Worm (Caenorhabditis elegans) whole organism, young adult: ENCODE data around the gene grl-31.
A peak's percentile ranks its signal among the peaks of the same experiment; 100 is the strongest.

Experiments used
- B0261.1 ChIP-seq: sonication (generic microtip); optimal IDR thresholded peaks from 2 replicates; lab custom pipeline; 2016; ENCODE audit warnings: mild to moderate bottlenecking, missing genetic modification characterization, moderate library complexity, missing compliant biosample characterization
- C17E4.6 ChIP-seq: fragments of 200-800 bp; sonication (Bioruptor generic); IDR thresholded peaks from 2 replicates; pipeline ENCODE4 v1.3.6; 2022; ENCODE audit warnings: missing genetic modification reagents, missing genetic modification characterization, missing compliant biosample characterization
- D2030.7 ChIP-seq: fragments of 200-800 bp; sonication (Bioruptor generic); IDR thresholded peaks from 2 replicates; pipeline ENCODE4 v1.3.6; 2022; ENCODE audit warnings: missing genetic modification reagents, missing genetic modification characterization, missing compliant biosample characterization
- F33H1.4 ChIP-seq: fragments of 200-800 bp; sonication (Bioruptor generic); IDR thresholded peaks from 2 replicates; pipeline ENCODE4 v1.3.6; 2022; ENCODE audit warnings: missing genetic modification reagents, missing genetic modification characterization, missing compliant biosample characterization
- F52B5.7 ChIP-seq: sonication (generic microtip); optimal IDR thresholded peaks from 2 replicates; lab custom pipeline; 2016; ENCODE audit warnings: mild to moderate bottlenecking, missing genetic modification characterization, missing compliant biosample characterization
- K11D2.4 ChIP-seq: fragments of 200-800 bp; sonication (Bioruptor generic); IDR thresholded peaks from 2 replicates; pipeline ENCODE4 v1.3.6; 2022; ENCODE audit warnings: missing genetic modification reagents, missing genetic modification characterization, missing compliant biosample characterization
- T07F8.4 ChIP-seq: sonication (generic microtip); optimal IDR thresholded peaks from 2 replicates; lab custom pipeline; 2016; ENCODE audit warnings: mild to moderate bottlenecking, missing genetic modification characterization, moderate library complexity, missing compliant biosample characterization
- Y53G8AR.9 ChIP-seq: fragments of 200-800 bp; sonication (Bioruptor generic); conservative IDR thresholded peaks from 2 replicates; pipeline ENCODE4 v1.3.6; 2022; ENCODE audit warnings: missing genetic modification reagents, missing genetic modification characterization, missing compliant biosample characterization
- Y56A3A.18 ChIP-seq: fragments of 200-800 bp; sonication (Bioruptor generic); IDR thresholded peaks from 2 replicates; pipeline ENCODE4 v1.3.6; 2022; ENCODE audit warnings: missing genetic modification reagents, missing genetic modification characterization, missing compliant biosample characterization
- Y67H2A.10 ChIP-seq: fragments of 200-800 bp; sonication (Bioruptor generic); conservative IDR thresholded peaks from 2 replicates; pipeline ENCODE4 v1.3.6; 2022; ENCODE audit warnings: missing genetic modification reagents, missing genetic modification characterization, missing compliant biosample characterization
- Y95B8A.8 ChIP-seq: fragments of 200-800 bp; sonication (Bioruptor generic); IDR thresholded peaks from 2 replicates; pipeline ENCODE4 v1.3.6; 2022; ENCODE audit warnings: missing genetic modification reagents, missing genetic modification characterization, missing compliant biosample characterization
- ZK185.1 ChIP-seq: sonication (generic microtip); optimal IDR thresholded peaks from 2 replicates; lab custom pipeline; 2016; ENCODE audit warnings: mild to moderate bottlenecking, missing genetic modification characterization, missing compliant biosample characterization; ENCODE audit not compliant: poor library complexity, severe bottlenecking
- ama-1 ChIP-seq, 3 experiments: fragments of 150-350 bp in 1 of 3; sonication (generic microtip) in 2 of 3; optimal IDR thresholded peaks; 2 replicates each; lab custom pipeline; 2014 to 2018; ENCODE audit warnings: missing biosample characterization in 2 of 3, missing genetic modification characterization in 2 of 3, missing genetic modification reagents in 2 of 3
- bed-2 ChIP-seq: fragments of 200-800 bp; sonication (Bioruptor generic); IDR thresholded peaks from 2 replicates; pipeline ENCODE4 v1.3.6; 2022; ENCODE audit warnings: missing genetic modification reagents, missing genetic modification characterization, missing compliant biosample characterization
- ccch-3 ChIP-seq: fragments of 200-800 bp; sonication (Bioruptor generic); optimal IDR thresholded peaks from 2 replicates; lab custom pipeline; 2018; ENCODE audit warnings: mild to moderate bottlenecking, missing genetic modification characterization, missing compliant biosample characterization
- cebp-2 ChIP-seq: fragments of 200-800 bp; sonication (Bioruptor generic); IDR thresholded peaks from 2 replicates; pipeline ENCODE4 v1.3.6; 2022; ENCODE audit warnings: missing genetic modification characterization, missing compliant biosample characterization
- ceh-40 ChIP-seq: fragments of 200-800 bp; sonication (Bioruptor generic); IDR thresholded peaks from 2 replicates; pipeline ENCODE4 v1.3.6; 2022; ENCODE audit warnings: missing genetic modification characterization, missing compliant biosample characterization
- ceh-58 ChIP-seq: fragments of 200-800 bp; sonication (Bioruptor generic); IDR thresholded peaks from 2 replicates; pipeline ENCODE4 v1.3.6; 2022; ENCODE audit warnings: missing genetic modification characterization, missing compliant biosample characterization
- efl-1 ChIP-seq: fragments of 150-350 bp; optimal IDR thresholded peaks from 2 replicates; lab custom pipeline; 2014; ENCODE audit warnings: missing biosample characterization, missing genetic modification reagents, missing genetic modification characterization
- ekl-4 ChIP-seq: fragments of 200-800 bp; sonication (Bioruptor generic); IDR thresholded peaks from 2 replicates; pipeline ENCODE4 v1.3.6; 2022; ENCODE audit warnings: missing genetic modification reagents, missing genetic modification characterization, missing compliant biosample characterization
- hmg-1.2 ChIP-seq: fragments of 200-800 bp; sonication (Bioruptor generic); IDR thresholded peaks from 2 replicates; pipeline ENCODE4 v1.3.6; 2022; ENCODE audit warnings: missing genetic modification reagents, missing genetic modification characterization, missing compliant biosample characterization
- lin-26 ChIP-seq: fragments of 200-800 bp; sonication (Bioruptor generic); IDR thresholded peaks from 2 replicates; pipeline ENCODE4 v1.3.6; 2022; ENCODE audit warnings: missing genetic modification reagents, missing genetic modification characterization, missing compliant biosample characterization
- lin-54 ChIP-seq: fragments of 200-800 bp; sonication (Bioruptor generic); optimal IDR thresholded peaks from 2 replicates; lab custom pipeline; 2018; ENCODE audit warnings: mild to moderate bottlenecking, missing genetic modification characterization, missing compliant biosample characterization
- lsl-1 ChIP-seq: fragments of 200-800 bp; sonication (Bioruptor generic); optimal IDR thresholded peaks from 2 replicates; lab custom pipeline; 2018; ENCODE audit warnings: mild to moderate bottlenecking, missing genetic modification characterization, moderate library complexity, missing compliant biosample characterization
- madf-6 ChIP-seq: fragments of 200-800 bp; sonication (Bioruptor generic); IDR thresholded peaks from 2 replicates; pipeline ENCODE4 v1.3.6; 2022; ENCODE audit warnings: missing genetic modification reagents, missing genetic modification characterization, missing compliant biosample characterization
- madf-8 ChIP-seq: fragments of 200-800 bp; sonication (Bioruptor generic); conservative IDR thresholded peaks from 2 replicates; pipeline ENCODE4 v1.3.6; 2022; ENCODE audit warnings: missing genetic modification reagents, missing genetic modification characterization, missing compliant biosample characterization
- nhr-80 ChIP-seq: sonication (generic microtip); optimal IDR thresholded peaks from 2 replicates; lab custom pipeline; 2016; ENCODE audit warnings: missing genetic modification characterization, missing compliant biosample characterization
- nhr-90 ChIP-seq: sonication (generic microtip); optimal IDR thresholded peaks from 2 replicates; lab custom pipeline; 2016; ENCODE audit warnings: missing genotype, mild to moderate bottlenecking, missing genetic modification characterization, missing compliant biosample characterization
- pbrm-1 ChIP-seq: fragments of 200-800 bp; sonication (Bioruptor generic); IDR thresholded peaks from 2 replicates; pipeline ENCODE4 v1.3.6; 2022; ENCODE audit warnings: missing genetic modification reagents, missing genetic modification characterization, missing compliant biosample characterization
- rpc-1 ChIP-seq, 2 experiments: fragments of 150-350 bp in 1 of 2; sonication (generic microtip) in 1 of 2; optimal IDR thresholded peaks; 2 replicates each; lab custom pipeline; 2014 to 2018; ENCODE audit warnings: missing biosample characterization in 1 of 2, missing genetic modification characterization in 1 of 2, missing genetic modification reagents in 1 of 2, missing genotype in 1 of 2
- snpc-1.3 ChIP-seq: sonication (generic microtip); optimal IDR thresholded peaks from 2 replicates; lab custom pipeline; 2017; ENCODE audit warnings: missing genetic modification characterization, mild to moderate bottlenecking, missing compliant biosample characterization, antibody characterized with exemption, moderate library complexity, missing genotype, missing genetic modification reagents; ENCODE audit not compliant: insufficient read depth
- snpc-3.4 ChIP-seq: sonication (generic microtip); optimal IDR thresholded peaks from 2 replicates; lab custom pipeline; 2017; ENCODE audit warnings: missing genetic modification characterization, mild to moderate bottlenecking, missing compliant biosample characterization, antibody characterized with exemption, moderate library complexity, missing genotype, missing genetic modification reagents
- tbp1 ChIP-seq: fragments of 200-800 bp; sonication (Bioruptor generic); optimal IDR thresholded peaks from 2 replicates; lab custom pipeline; 2018; ENCODE audit warnings: mild to moderate bottlenecking, missing genetic modification characterization, missing compliant biosample characterization
- zfh-2 ChIP-seq: fragments of 200-800 bp; sonication (Bioruptor generic); conservative IDR thresholded peaks from 2 replicates; pipeline ENCODE4 v1.3.6; 2022; ENCODE audit warnings: missing genetic modification reagents, missing genetic modification characterization, missing compliant biosample characterization
- ztf-25 ChIP-seq: fragments of 200-800 bp; sonication (Bioruptor generic); IDR thresholded peaks from 2 replicates; pipeline ENCODE4 v1.3.6; 2022; ENCODE audit warnings: missing genetic modification reagents, missing genetic modification characterization, missing compliant biosample characterization
- ztf-3 ChIP-seq: fragments of 200-800 bp; sonication (Bioruptor generic); optimal IDR thresholded peaks from 2 replicates; lab custom pipeline; 2018; ENCODE audit warnings: mild to moderate bottlenecking, missing genetic modification characterization, missing compliant biosample characterization

grl-31 gene

DNA sequence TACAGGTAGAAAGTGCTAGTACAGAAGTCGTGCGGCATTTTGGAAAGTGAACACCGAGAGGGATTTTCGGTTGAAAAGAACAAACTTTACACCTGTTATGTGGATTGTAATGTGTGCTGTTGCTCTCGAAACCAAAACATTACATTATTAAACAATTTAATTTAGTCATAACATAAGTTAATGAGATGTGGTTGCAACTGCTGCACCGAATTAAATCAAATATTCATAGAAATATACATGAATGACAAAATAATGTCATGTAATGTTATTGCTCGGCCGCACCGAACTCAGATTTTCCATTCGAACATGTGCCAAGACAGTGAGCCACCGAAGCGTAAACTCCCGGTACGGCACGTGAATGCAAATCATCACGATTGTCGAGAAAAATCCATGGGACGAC, 37.4 kb upstream of the grl-31 start, which contains the start of gene srh-213 (continued):
- TF ChIP-seq ZK185.1 (no peak), Y53G8AR.9 (GFP tag; lab: Robert Waterston, UW) (no peak), Y95B8A.8 (no peak), hmg-1.2 (GFP tag; lab: Robert Waterston, UW) (no peak), pbrm-1 (GFP tag; lab: Robert Waterston, UW) (no peak), ceh-58 (no peak)

DNA sequence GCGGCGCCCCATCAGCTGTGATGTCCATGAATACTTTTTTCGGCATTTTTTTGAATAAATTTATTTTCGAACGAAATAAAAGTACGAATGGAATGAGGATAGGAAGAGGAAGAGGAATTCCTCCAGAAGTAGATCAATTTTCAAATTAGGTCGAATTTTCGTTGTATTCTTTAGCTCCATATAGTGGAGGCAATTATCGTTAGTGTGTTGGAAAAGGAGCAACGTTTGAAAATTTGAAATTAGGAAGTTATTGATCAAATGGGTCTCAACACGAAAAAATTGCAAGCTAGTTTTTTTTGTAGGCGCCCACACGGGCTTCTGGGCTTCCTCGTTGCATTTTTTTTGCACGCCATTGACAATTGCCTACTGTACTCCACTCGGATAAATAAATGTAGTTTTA, 34.5 kb upstream of the grl-31 start, which contains the start of gene T22F3.12:
T22F3.12 (minus strand) TSS at position 101 of the 400 bp plus-strand sequence.
- TF ChIP-seq ama-1 (optimal IDR thresholded peaks at IDR 0.05; lab: Kevin White, UChicago) (no peak), ama-1 (GFP tag; optimal IDR thresholded peaks at IDR 0.05; lab: Kevin White, UChicago) (no peak), F33H1.4 (GFP tag; lab: Robert Waterston, UW) (no peak), Y67H2A.10 (GFP tag; lab: Robert Waterston, UW) (no peak), F52B5.7 (no peak), ekl-4 (GFP tag; lab: Robert Waterston, UW) (no peak), efl-1 (no peak), T07F8.4 (no peak), zfh-2 (GFP tag; lab: Robert Waterston, UW) (no peak)

DNA sequence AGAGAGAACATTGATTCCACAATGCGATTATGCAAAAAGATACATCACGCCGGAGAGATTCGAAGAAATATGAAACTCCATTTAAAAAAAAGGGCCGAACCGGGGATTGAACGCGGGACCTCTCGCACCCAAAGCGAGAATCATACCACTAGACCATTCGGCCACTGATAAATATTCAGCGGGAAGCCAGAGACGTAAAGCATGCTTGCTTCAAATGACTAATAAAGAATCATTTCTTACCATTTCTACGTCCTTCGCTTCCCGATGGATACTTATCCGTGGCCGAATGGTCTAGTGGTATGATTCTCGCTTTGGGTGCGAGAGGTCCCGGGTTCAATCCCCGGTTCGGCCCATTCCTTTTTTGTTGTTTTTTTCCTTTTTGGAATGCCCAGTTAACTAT, 30.6 kb upstream of the grl-31 start:
- peak; percentile 55 for TF ChIP-seq snpc-3.4
- TF ChIP-seq lin-26 (GFP tag; lab: Robert Waterston, UW): peak; percentile 87
- TF ChIP-seq ztf-3 (GFP tag; lab: Kevin White, UChicago): no peak
- peak; percentile 5 for TF ChIP-seq ZK185.1
- TF ChIP-seq nhr-80 (tag; lab: Kevin White, UChicago): no peak
- TF ChIP-seq nhr-90 (tag; lab: Kevin White, UChicago): peak; percentile 28
- TF ChIP-seq T07F8.4: no peak
- no peak for TF ChIP-seq K11D2.4 (GFP tag; lab: Robert Waterston, UW)
- TF ChIP-seq lin-54 (GFP tag; lab: Kevin White, UChicago): peak; percentile 10
- peak; percentile 10 for TF ChIP-seq snpc-1.3
- TF ChIP-seq Y56A3A.18 (GFP tag; lab: Robert Waterston, UW): 0 out of 2 replicates have a peak, but pooled peaks have one; percentile 20
- 0 out of 2 replicates have a peak, but pooled peaks have one; percentile 62 for TF ChIP-seq ceh-40
- TF ChIP-seq hmg-1.2 (GFP tag; lab: Robert Waterston, UW): peak; percentile 35; the same call in 1 of the 2 replicates
- TF ChIP-seq ccch-3 (GFP tag; lab: Kevin White, UChicago): no peak
- TF ChIP-seq tbp1 (GFP tag; lab: Kevin White, UChicago): peak; percentile 86
- TF ChIP-seq madf-8: 0 out of 2 replicates have a peak, but pooled peaks have one; percentile 5
- peak; percentile 69; the same call in 1 of the 2 replicates for TF ChIP-seq ztf-25 (GFP tag; lab: Robert Waterston, UW)
- peak; percentile 62 for TF ChIP-seq D2030.7
- no peak for TF ChIP-seq bed-2 (GFP tag; lab: Robert Waterston, UW)
- peak; percentile 65 for TF ChIP-seq B0261.1
- peak; percentile 37; the same call in 1 of the 2 replicates for TF ChIP-seq madf-6 (GFP tag; lab: Robert Waterston, UW)
- peak; percentile 60 for TF ChIP-seq rpc-1 (optimal IDR thresholded peaks at IDR 0.05; lab: Kevin White, UChicago)
- TF ChIP-seq rpc-1 (tag; optimal IDR thresholded peaks at IDR 0.05; lab: Kevin White, UChicago): peak; percentile 75
- 0 out of 2 replicates have a peak, but pooled peaks have one; percentile 10 for TF ChIP-seq cebp-2 (GFP tag; lab: Robert Waterston, UW)
- TF ChIP-seq F52B5.7: no peak
- 0 out of 2 replicates have a peak, but pooled peaks have one; percentile 38 for TF ChIP-seq C17E4.6 (GFP tag; lab: Robert Waterston, UW)
- TF ChIP-seq F33H1.4 (GFP tag; lab: Robert Waterston, UW): 0 out of 2 replicates have a peak, but pooled peaks have one; percentile 15
- no peak for TF ChIP-seq lsl-1 (GFP tag; lab: Kevin White, UChicago)
- TF ChIP-seq, all 124 proteins: peak for 19
